Fruit fly (Drosophila melanogaster): ENCODE measurements around the gene CG3699.

The CG3699 gene

DNA sequence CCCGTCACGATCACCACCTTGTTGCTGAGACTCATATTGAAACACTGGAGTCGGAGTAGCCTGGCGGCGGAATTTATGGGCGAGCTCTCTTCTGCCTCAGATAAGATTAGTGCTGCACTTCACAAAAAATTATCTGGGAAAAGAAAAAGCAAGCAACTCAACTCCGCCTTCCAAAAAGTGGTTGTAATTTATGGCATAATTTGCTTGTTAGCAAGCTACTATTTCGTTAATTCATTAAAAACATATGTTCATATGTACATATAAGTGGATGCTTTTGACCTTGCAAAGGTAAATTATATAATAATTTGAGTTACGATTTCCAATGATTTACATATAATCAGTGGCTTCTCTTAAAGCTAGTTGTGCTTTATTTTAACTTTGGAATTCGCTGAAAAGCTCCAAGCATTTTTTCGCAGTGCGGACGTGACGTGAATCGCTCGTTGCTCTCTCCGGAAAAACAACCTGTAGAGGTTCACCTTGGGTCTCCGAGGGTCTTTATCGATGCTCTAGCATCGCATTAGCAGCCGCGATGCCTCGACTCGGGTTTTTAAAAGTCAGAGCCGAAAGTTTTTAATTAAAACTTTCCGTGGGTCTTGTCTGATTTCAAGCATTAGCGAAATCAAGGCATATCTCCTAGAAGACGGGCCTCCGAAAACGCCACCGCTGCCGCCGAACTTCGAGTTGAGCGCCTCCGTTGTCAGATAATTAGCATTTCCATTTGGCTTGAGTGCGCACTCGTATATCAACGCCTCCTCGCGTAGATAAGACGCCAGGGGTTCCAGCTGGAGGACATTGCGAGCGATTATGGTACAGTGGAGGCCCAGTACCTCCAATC, at the start of gene CG3699 (continued):
- TF ChIP-seq Ptx1 (GFP tag; IDR thresholded peaks at IDR 0.05) (peak; percentile 52), Fer3 (tag; optimal IDR thresholded peaks at IDR 0.05) (peak; percentile 42), CG31441 (GFP tag; IDR thresholded peaks at IDR 0.05) (0 out of 2 replicates have a peak, but pooled peaks have one; percentile 15), Hr51 (GFP tag; optimal IDR thresholded peaks at IDR 0.05) (peak in 1 of 2 experiments; percentile 57), Jarid2 (GFP tag; optimal IDR thresholded peaks at IDR 0.05) (peak; percentile 27), CG10209 (GFP tag; optimal IDR thresholded peaks at IDR 0.05) (peak; percentile 52)

DNA sequence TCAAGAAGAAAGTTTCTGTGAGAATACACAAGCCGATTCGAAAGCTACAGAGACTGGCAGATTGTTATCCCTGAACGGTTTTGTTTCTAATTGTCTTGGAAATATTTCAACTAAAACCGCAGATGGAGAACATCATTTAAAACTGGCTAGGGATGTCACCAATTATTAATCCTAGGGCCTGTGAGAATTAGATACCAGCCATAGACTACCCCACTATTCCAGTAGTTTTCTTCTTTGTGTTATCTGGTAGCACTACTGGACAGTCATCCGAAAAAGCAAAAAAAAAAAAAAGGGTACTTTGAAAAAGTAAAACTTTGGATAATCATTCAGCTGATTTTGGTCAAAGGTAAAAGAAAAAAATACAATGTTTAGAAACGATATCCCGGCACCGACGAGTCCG, 42.9 kb upstream of the CG3699 start, which contains the start of gene CG18823:
Gene CG18823 (plus strand): TSS at position 301 of the 400 bp plus-strand sequence.
- TF ChIP-seq CG43689 (GFP tag; IDR thresholded peaks at IDR 0.05): no peak
- no peak for TF ChIP-seq ash1 (GFP tag; optimal IDR thresholded peaks at IDR 0.05)
- TF ChIP-seq Atf3 (GFP tag; optimal IDR thresholded peaks at IDR 0.05): no peak
- TF ChIP-seq CG12104 (GFP tag; optimal IDR thresholded peaks at IDR 0.05): no peak
- TF ChIP-seq Dp (GFP tag; optimal IDR thresholded peaks at IDR 0.05): no peak
- TF ChIP-seq sob (GFP tag; IDR thresholded peaks at IDR 0.05): no peak
- no peak for TF ChIP-seq CG14050 (GFP tag; IDR thresholded peaks at IDR 0.05)
- no peak for TF ChIP-seq CG3281 (GFP tag; optimal IDR thresholded peaks at IDR 0.05)
- TF ChIP-seq CG42726 (GFP tag; IDR thresholded peaks at IDR 0.05; ENCODE audit: partially characterized antibody): no peak
- TF ChIP-seq CG1792 (GFP tag; optimal IDR thresholded peaks at IDR 0.05): no peak

DNA sequence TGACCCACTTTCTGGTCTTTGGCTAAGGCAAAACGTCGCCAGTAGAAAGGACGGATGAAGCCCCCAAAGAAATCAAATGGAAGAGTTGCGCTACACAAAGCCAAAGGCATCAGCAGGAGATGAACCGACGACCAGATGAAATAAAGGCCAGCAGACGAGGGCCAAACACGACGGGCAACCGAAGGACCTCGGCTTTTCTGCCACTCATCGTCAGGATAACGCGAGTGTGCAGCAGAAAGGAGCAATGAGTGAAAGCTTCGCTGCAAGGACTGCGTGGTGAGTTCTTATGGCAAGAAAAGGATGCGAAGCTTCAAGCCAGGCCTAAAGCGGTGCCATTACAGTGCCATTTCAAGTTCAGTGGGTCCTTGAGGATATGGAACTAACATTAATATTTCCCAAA, 38.6 kb upstream of the CG3699 start:
- TF ChIP-seq z (GFP tag; IDR thresholded peaks at IDR 0.05) (peak; percentile 80), Deaf1 (tag; optimal IDR thresholded peaks at IDR 0.05) (peak; percentile 87), pb (GFP tag; optimal IDR thresholded peaks at IDR 0.05) (no peak), CG8944 (GFP tag; optimal IDR thresholded peaks at IDR 0.05) (no peak), Camta (GFP tag; optimal IDR thresholded peaks at IDR 0.05) (no peak)

DNA sequence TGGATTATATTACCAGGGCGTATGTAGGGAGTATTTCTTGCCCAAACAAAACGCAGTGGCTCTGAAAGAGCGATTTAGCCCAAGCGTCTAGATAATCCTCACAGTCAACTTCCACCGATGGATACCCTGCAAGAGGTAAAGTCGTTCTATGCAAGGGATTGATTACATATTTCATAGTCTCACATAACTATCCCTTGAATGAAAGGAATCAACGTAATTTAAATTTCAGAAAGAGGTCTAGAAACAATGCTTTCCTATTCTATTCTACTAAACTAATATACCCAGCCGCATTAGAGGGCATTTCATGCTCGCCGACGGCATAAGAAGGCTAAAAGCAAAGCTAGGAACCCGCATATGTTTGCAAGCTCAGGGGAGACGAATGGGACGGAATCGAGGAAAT, 19.5 kb upstream of the CG3699 start:
- TF ChIP-seq Blimp-1 (GFP tag; optimal IDR thresholded peaks at IDR 0.05) (peak; percentile 4), ind (GFP tag; optimal IDR thresholded peaks at IDR 0.05) (peak; percentile 21), Dbx (GFP tag; IDR thresholded peaks at IDR 0.05) (peak; percentile 40; the same call in 1 of the 3 replicates), CG18619 (GFP tag; optimal IDR thresholded peaks at IDR 0.05) (peak; percentile 4), CG11504 (tag; optimal IDR thresholded peaks at IDR 0.05) (peak; percentile 62), CG13894 (tag; optimal IDR thresholded peaks at IDR 0.05) (peak; percentile 51), Oli (tag; optimal IDR thresholded peaks at IDR 0.05) (peak; percentile 30), CG9609 (GFP tag; optimal IDR thresholded peaks at IDR 0.05) (peak; percentile 9), CG3847 (GFP tag; IDR thresholded peaks at IDR 0.05) (peak; percentile 24; the same call in 1 of the 2 replicates), Hmr (GFP tag; optimal IDR thresholded peaks at IDR 0.05) (peak; percentile 60), nau (GFP tag; optimal IDR thresholded peaks at IDR 0.05) (no peak), mam (GFP tag; optimal IDR thresholded peaks at IDR 0.05) (peak; percentile 30), Ptx1 (GFP tag; IDR thresholded peaks at IDR 0.05) (peak; percentile 57), CkIIα-i1 (GFP tag; IDR thresholded peaks at IDR 0.05) (no peak), CG14441 (GFP tag; IDR thresholded peaks at IDR 0.05) (peak; percentile 48; the same call in 1 of the 2 replicates), CG6683 (GFP tag; optimal IDR thresholded peaks at IDR 0.05) (peak; percentile 6), CG6689 (GFP tag; IDR thresholded peaks at IDR 0.05) (0 out of 2 replicates have a peak, but pooled peaks have one; percentile 27), CG17385 (GFP tag; optimal IDR thresholded peaks at IDR 0.05) (peak; percentile 19), HHEX (GFP tag; optimal IDR thresholded peaks at IDR 0.05) (peak; percentile 35), CG10209 (GFP tag; optimal IDR thresholded peaks at IDR 0.05) (peak; percentile 23), nmo (GFP tag; optimal IDR thresholded peaks at IDR 0.05) (peak; percentile 9), ssp (GFP tag; IDR thresholded peaks at IDR 0.05) (0 out of 2 replicates have a peak, but pooled peaks have one; percentile 23), Rfx (GFP tag; IDR thresholded peaks at IDR 0.05) (peak; percentile 54), zfh2 (GFP tag; optimal IDR thresholded peaks at IDR 0.05) (peak; percentile 3), CG30403 (GFP tag; optimal IDR thresholded peaks at IDR 0.05) (peak; percentile 15)

All from whole organism, embryonic.